Worm (Caenorhabditis elegans): ENCODE data around the gene C08F8.3.

DNA sequence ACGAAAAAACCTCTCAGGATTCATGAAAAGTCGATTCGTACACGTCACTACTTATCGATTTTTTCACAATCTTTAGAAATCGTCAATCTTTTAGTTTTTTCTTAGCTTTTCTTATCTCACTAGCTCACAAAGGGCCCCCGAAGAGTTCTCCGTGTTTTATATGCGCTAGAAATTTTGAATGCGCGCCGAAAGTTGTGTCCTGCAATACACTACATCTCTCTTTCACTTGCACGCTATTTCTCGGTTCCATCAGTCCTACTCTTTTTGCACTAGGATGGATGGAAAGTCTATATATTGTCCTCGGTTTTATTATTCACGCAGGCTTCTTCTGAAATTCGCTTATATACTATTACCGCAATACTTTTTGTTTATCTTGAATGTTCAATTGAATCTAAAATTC, 29.2 kb upstream of the C08F8.3 start:
- TF ChIP-seq nhr-21 (tag; optimal IDR thresholded peaks at IDR 0.05) (no peak), ztf-4 (tag; optimal IDR thresholded peaks at IDR 0.05) (no peak)

Data from whole organism, L2 larva.